Fruit fly (Drosophila melanogaster): Measurements from ENCODE around the gene tll.
A peak's percentile ranks its signal among the peaks of the same experiment; 100 is the strongest.

Gene tll

dm6 chr3R:30887711-30888549 is 35.8 kb downstream of the tll start (continued):
- peak; percentile 35 for TF ChIP-seq CG33557 (GFP tag; optimal IDR thresholded peaks at IDR 0.05)
- TF ChIP-seq Sox100B (GFP tag; optimal IDR thresholded peaks at IDR 0.05), result no peak
- no peak for TF ChIP-seq eve (GFP tag; optimal IDR thresholded peaks at IDR 0.05)
- no peak for TF ChIP-seq insv (GFP tag; optimal IDR thresholded peaks at IDR 0.05)
- TF ChIP-seq gem (tag; optimal IDR thresholded peaks at IDR 0.05), result peak; percentile 73
- peak; percentile 80 for TF ChIP-seq chm (GFP tag; IDR thresholded peaks at IDR 0.05)
- no peak for TF ChIP-seq psq (GFP tag; optimal IDR thresholded peaks at IDR 0.05)
- no peak for TF ChIP-seq Eip74EF (GFP tag; optimal IDR thresholded peaks at IDR 0.05)
- peak; percentile 76 for TF ChIP-seq ind (GFP tag; optimal IDR thresholded peaks at IDR 0.05)
- no peak for TF ChIP-seq CG7745 (tag; optimal IDR thresholded peaks at IDR 0.05)
- peak; percentile 28 for TF ChIP-seq Usf (GFP tag; optimal IDR thresholded peaks at IDR 0.05)
- no peak for TF ChIP-seq gro (GFP tag; optimal IDR thresholded peaks at IDR 0.05)
- TF ChIP-seq Mad (GFP tag; optimal IDR thresholded peaks at IDR 0.05), result peak; percentile 35
- TF ChIP-seq Taf1 (GFP tag; IDR thresholded peaks at IDR 0.05), result peak; percentile 31; the same call in 1 of the 2 replicates
- peak; percentile 7 for TF ChIP-seq NK7.1 (GFP tag; optimal IDR thresholded peaks at IDR 0.05)
- peak; percentile 93 for TF ChIP-seq grau (tag; optimal IDR thresholded peaks at IDR 0.05)
- peak; percentile 32; the same call in 1 of the 3 replicates for TF ChIP-seq gce (GFP tag; IDR thresholded peaks at IDR 0.05)
- peak; percentile 40; the same call in 1 of the 2 replicates for TF ChIP-seq Atf6 (GFP tag; IDR thresholded peaks at IDR 0.05)
- TF ChIP-seq CG8388 (GFP tag; optimal IDR thresholded peaks at IDR 0.05), result peak; percentile 51
- TF ChIP-seq Dfd (GFP tag; optimal IDR thresholded peaks at IDR 0.05), result no peak
- TF ChIP-seq ro (GFP tag; IDR thresholded peaks at IDR 0.05), result no peak
- TF ChIP-seq amos (GFP tag; IDR thresholded peaks at IDR 0.05; ENCODE audit: partially characterized antibody), result no peak
- no peak for TF ChIP-seq CG10431 (GFP tag; optimal IDR thresholded peaks at IDR 0.05)
- peak; percentile 63; the same call in 1 of the 3 replicates for TF ChIP-seq otp (GFP tag; IDR thresholded peaks at IDR 0.05)
- TF ChIP-seq Xrp1 (GFP tag; IDR thresholded peaks at IDR 0.05), result peak; percentile 77
- TF ChIP-seq vvl (GFP tag; IDR thresholded peaks at IDR 0.05), result peak; percentile 78
- no peak for TF ChIP-seq CG4328 (GFP tag; optimal IDR thresholded peaks at IDR 0.05)
- peak; percentile 52; the same call in 1 of the 2 replicates for TF ChIP-seq ap (GFP tag; IDR thresholded peaks at IDR 0.05)
- peak; percentile 52 for TF ChIP-seq pum (GFP tag; optimal IDR thresholded peaks at IDR 0.05)
- TF ChIP-seq Hsf (GFP tag; optimal IDR thresholded peaks at IDR 0.05), result peak; percentile 69
- TF ChIP-seq CG31224 (GFP tag; IDR thresholded peaks at IDR 0.05), result peak; percentile 48; the same call in 1 of the 2 replicates
- TF ChIP-seq CG14050 (GFP tag; IDR thresholded peaks at IDR 0.05), result peak; percentile 27; the same call in 2 of the 3 replicates
- TF ChIP-seq CG11504 (tag; optimal IDR thresholded peaks at IDR 0.05), result peak; percentile 73
- no peak for TF ChIP-seq CG14965 (GFP tag; optimal IDR thresholded peaks at IDR 0.05; ENCODE audit: borderline replicate concordance)
- TF ChIP-seq slp2 (GFP tag; optimal IDR thresholded peaks at IDR 0.05), result no peak
- peak; percentile 65 for TF ChIP-seq sisA (GFP tag; IDR thresholded peaks at IDR 0.05)
- TF ChIP-seq gfzf (GFP tag; optimal IDR thresholded peaks at IDR 0.05), result no peak
- TF ChIP-seq zfh2 (GFP tag; optimal IDR thresholded peaks at IDR 0.05), result peak; percentile 69
- 0 out of 2 replicates have a peak, but pooled peaks have one; percentile 6 for TF ChIP-seq CkIIα-i1 (GFP tag; IDR thresholded peaks at IDR 0.05)
- no peak for TF ChIP-seq Trl (optimal IDR thresholded peaks at IDR 0.05)
- TF ChIP-seq Trl (GFP tag; optimal IDR thresholded peaks at IDR 0.05), result peak; percentile 43
- 0 out of 2 replicates have a peak, but pooled peaks have one; percentile 20 for TF ChIP-seq crol (GFP tag; IDR thresholded peaks at IDR 0.05)
- no peak for TF ChIP-seq mld (GFP tag; IDR thresholded peaks at IDR 0.05; ENCODE audit: partially characterized antibody)
- no peak for TF ChIP-seq cad (GFP tag; optimal IDR thresholded peaks at IDR 0.05)
- peak; percentile 40; the same call in 1 of the 3 replicates for TF ChIP-seq CG34422 (GFP tag; IDR thresholded peaks at IDR 0.05)
- no peak for TF ChIP-seq hb (GFP tag; IDR thresholded peaks at IDR 0.05; ENCODE audit: partially characterized antibody)
- TF ChIP-seq ranshi (GFP tag; IDR thresholded peaks at IDR 0.05), result peak; percentile 75
- peak; percentile 23 for TF ChIP-seq CG9727 (GFP tag; optimal IDR thresholded peaks at IDR 0.05)
- TF ChIP-seq CG7372 (GFP tag; IDR thresholded peaks at IDR 0.05), result peak; percentile 60; the same call in 1 of the 2 replicates
